Worm (Caenorhabditis elegans) whole organism, early embryonic: ENCODE measurements around the gene fbxb-111.

Experiments
- B0310.2 ChIP-seq: sonication (generic microtip); optimal IDR thresholded peaks from 2 replicates; lab custom pipeline; 2016; ENCODE audit warnings: mild to moderate bottlenecking, missing genetic modification characterization, missing compliant biosample characterization
- F13C5.2 ChIP-seq: sonication (generic microtip); optimal IDR thresholded peaks from 2 replicates; lab custom pipeline; 2017; ENCODE audit warnings: mild to moderate bottlenecking, missing genetic modification characterization, inconsistent platforms, missing compliant biosample characterization
- aly-1 ChIP-seq: sonication (generic microtip); optimal IDR thresholded peaks from 2 replicates; lab custom pipeline; 2016; ENCODE audit warnings: missing genetic modification characterization, missing compliant biosample characterization
- ama-1 ChIP-seq: fragments of 150-350 bp; optimal IDR thresholded peaks from 2 replicates; lab custom pipeline; 2014
- ceh-13 ChIP-seq: fragments of 200-800 bp; sonication (Bioruptor generic); optimal IDR thresholded peaks from 2 replicates; lab custom pipeline; 2018; ENCODE audit warnings: mild to moderate bottlenecking, missing genetic modification characterization, missing compliant biosample characterization
- ceh-36 ChIP-seq: sonication (generic microtip); optimal IDR thresholded peaks from 2 replicates; lab custom pipeline; 2016; ENCODE audit warnings: missing genetic modification characterization, inconsistent platforms, missing compliant biosample characterization
- ets-7 ChIP-seq: sonication (generic microtip); optimal IDR thresholded peaks from 2 replicates; lab custom pipeline; 2016; ENCODE audit warnings: missing genotype, missing genetic modification characterization, missing compliant biosample characterization
- flt-1 ChIP-seq: fragments of 200-800 bp; sonication (Bioruptor generic); IDR thresholded peaks from 2 replicates; pipeline ENCODE4 v1.3.6; 2022; ENCODE audit warnings: missing genetic modification characterization, missing compliant biosample characterization
- hmbx-1 ChIP-seq: sonication (generic microtip); optimal IDR thresholded peaks from 2 replicates; lab custom pipeline; 2016; ENCODE audit warnings: mild to moderate bottlenecking, missing genetic modification characterization, missing compliant biosample characterization
- hmg-4 ChIP-seq: fragments of 200-800 bp; sonication (Bioruptor generic); optimal IDR thresholded peaks from 2 replicates; lab custom pipeline; 2018; ENCODE audit warnings: mild to moderate bottlenecking, missing genetic modification characterization, missing compliant biosample characterization
- hnd-1 ChIP-seq: sonication (generic microtip); optimal IDR thresholded peaks from 2 replicates; lab custom pipeline; 2016; ENCODE audit warnings: missing genetic modification characterization, missing compliant biosample characterization
- pes-1 ChIP-seq: fragments of 200-800 bp; sonication (Bioruptor generic); IDR thresholded peaks from 2 replicates; pipeline ENCODE4 v1.3.6; 2022; ENCODE audit warnings: missing genetic modification reagents, missing genetic modification characterization, missing compliant biosample characterization
- scrt-1 ChIP-seq: fragments of 200-800 bp; sonication (Bioruptor generic); IDR thresholded peaks from 2 replicates; pipeline ENCODE4 v1.3.6; 2022; ENCODE audit warnings: missing genetic modification characterization, missing compliant biosample characterization
- sea-1 ChIP-seq: fragments of 200-800 bp; sonication (Bioruptor generic); conservative IDR thresholded peaks from 2 replicates; pipeline ENCODE4 v1.3.6; 2022; ENCODE audit warnings: missing genetic modification characterization, missing compliant biosample characterization
- tbx-11 ChIP-seq: fragments of 200-800 bp; sonication (Bioruptor generic); IDR thresholded peaks from 2 replicates; pipeline ENCODE4 v1.3.6; 2022; ENCODE audit warnings: missing genetic modification characterization, missing compliant biosample characterization
- tbx-37 ChIP-seq: fragments of 200-800 bp; sonication (Bioruptor generic); conservative IDR thresholded peaks from 2 replicates; pipeline ENCODE4 v1.3.6; 2022; ENCODE audit warnings: missing genetic modification reagents, missing genetic modification characterization, missing compliant biosample characterization
- tra-4 ChIP-seq: sonication (generic microtip); optimal IDR thresholded peaks from 2 replicates; lab custom pipeline; 2017; ENCODE audit warnings: missing genetic modification characterization, missing compliant biosample characterization

Gene fbxb-111

ce11 chrII:2795413-2795812 lies 20.6 kb upstream of the fbxb-111 start:
- TF ChIP-seq pes-1 (no peak), scrt-1 (GFP tag; lab: Robert Waterston, UW) (no peak), hmg-4 (GFP tag; lab: Kevin White, UChicago) (no peak), hnd-1 (tag; lab: Kevin White, UChicago) (no peak), sea-1 (GFP tag; lab: Robert Waterston, UW) (no peak), aly-1 (tag; lab: Kevin White, UChicago) (no peak), ceh-13 (GFP tag; lab: Kevin White, UChicago) (no peak), ceh-36 (no peak), ets-7 (tag; lab: Kevin White, UChicago) (no peak), hmbx-1 (tag; lab: Kevin White, UChicago) (no peak), flt-1 (no peak), tbx-37 (GFP tag; lab: Robert Waterston, UW) (no peak), tbx-11 (no peak), ama-1 (no peak), tra-4 (tag; lab: Kevin White, UChicago) (no peak), B0310.2 (tag; lab: Kevin White, UChicago) (no peak), F13C5.2 (tag; lab: Kevin White, UChicago) (no peak)

- TF ChIP-seq pes-1, result no peak
- no peak for TF ChIP-seq hmg-4 (GFP tag; lab: Kevin White, UChicago)
- no peak for TF ChIP-seq tra-4 (tag; lab: Kevin White, UChicago)
- TF ChIP-seq ets-7 (tag; lab: Kevin White, UChicago), result no peak
- TF ChIP-seq ama-1, result no peak
- no peak for TF ChIP-seq F13C5.2 (tag; lab: Kevin White, UChicago)
- TF ChIP-seq scrt-1 (GFP tag; lab: Robert Waterston, UW), result no peak
- no peak for TF ChIP-seq aly-1 (tag; lab: Kevin White, UChicago)
- no peak for TF ChIP-seq hmbx-1 (tag; lab: Kevin White, UChicago)
- TF ChIP-seq hnd-1 (tag; lab: Kevin White, UChicago), result no peak
- TF ChIP-seq ceh-13 (GFP tag; lab: Kevin White, UChicago), result no peak
- TF ChIP-seq tbx-11, result no peak
- no peak for TF ChIP-seq ceh-36
- no peak for TF ChIP-seq B0310.2 (tag; lab: Kevin White, UChicago)
- TF ChIP-seq sea-1 (GFP tag; lab: Robert Waterston, UW), result no peak
- no peak for TF ChIP-seq flt-1
- TF ChIP-seq tbx-37 (GFP tag; lab: Robert Waterston, UW), result no peak
These were observed 16.9 kb upstream of the fbxb-111 start for ce11 chrII:2791693-2792092.

DNA sequence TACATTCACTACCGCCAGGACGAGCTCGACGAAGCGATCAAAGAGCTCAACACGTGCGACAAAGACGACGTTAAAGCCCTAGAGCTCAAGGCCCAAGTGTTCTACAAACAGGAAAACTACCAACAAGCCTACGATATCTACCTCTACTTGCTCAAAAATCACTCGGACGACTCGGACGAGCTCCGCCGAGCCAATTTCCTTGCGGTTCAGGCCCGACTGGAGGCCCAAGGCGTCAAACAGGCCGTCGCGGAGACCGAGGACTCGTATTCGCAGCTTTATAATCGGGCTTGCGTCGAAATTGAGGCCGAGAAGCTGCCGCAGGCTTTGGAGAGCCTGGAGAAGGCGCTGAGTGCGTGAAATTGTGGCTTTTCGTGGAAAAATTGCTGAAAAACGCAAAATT lies 13.0 kb upstream of the fbxb-111 start:
- TF ChIP-seq F13C5.2 (tag; lab: Kevin White, UChicago) (no peak), tra-4 (tag; lab: Kevin White, UChicago) (no peak), aly-1 (tag; lab: Kevin White, UChicago) (no peak), flt-1 (no peak), hmg-4 (GFP tag; lab: Kevin White, UChicago) (no peak), ceh-36 (no peak), tbx-11 (no peak), pes-1 (no peak), ama-1 (no peak), hnd-1 (tag; lab: Kevin White, UChicago) (no peak), hmbx-1 (tag; lab: Kevin White, UChicago) (no peak)

- TF ChIP-seq ets-7 (tag; lab: Kevin White, UChicago) (no peak), F13C5.2 (tag; lab: Kevin White, UChicago) (peak; percentile 46)
These were observed 12.3 kb upstream of the fbxb-111 start, which contains the start of the genes F08D12.12 and srpa-72 for ce11 chrII:2787031-2787512. F08D12.12 (minus strand) TSS chrII:2787081. srpa-72 (plus strand) TSS chrII:2787481.

ce11 chrII:2785787-2786186 lies 11.0 kb upstream of the fbxb-111 start:
- TF ChIP-seq ets-7 (tag; lab: Kevin White, UChicago) (no peak), hmg-4 (GFP tag; lab: Kevin White, UChicago) (no peak), ama-1 (no peak), tra-4 (tag; lab: Kevin White, UChicago) (no peak), tbx-37 (GFP tag; lab: Robert Waterston, UW) (no peak), pes-1 (no peak), scrt-1 (GFP tag; lab: Robert Waterston, UW) (no peak), B0310.2 (tag; lab: Kevin White, UChicago) (no peak), F13C5.2 (tag; lab: Kevin White, UChicago) (no peak), hmbx-1 (tag; lab: Kevin White, UChicago) (no peak), aly-1 (tag; lab: Kevin White, UChicago) (no peak), flt-1 (no peak), tbx-11 (no peak), hnd-1 (tag; lab: Kevin White, UChicago) (no peak), ceh-36 (no peak), sea-1 (GFP tag; lab: Robert Waterston, UW) (no peak), ceh-13 (GFP tag; lab: Kevin White, UChicago) (no peak)

DNA sequence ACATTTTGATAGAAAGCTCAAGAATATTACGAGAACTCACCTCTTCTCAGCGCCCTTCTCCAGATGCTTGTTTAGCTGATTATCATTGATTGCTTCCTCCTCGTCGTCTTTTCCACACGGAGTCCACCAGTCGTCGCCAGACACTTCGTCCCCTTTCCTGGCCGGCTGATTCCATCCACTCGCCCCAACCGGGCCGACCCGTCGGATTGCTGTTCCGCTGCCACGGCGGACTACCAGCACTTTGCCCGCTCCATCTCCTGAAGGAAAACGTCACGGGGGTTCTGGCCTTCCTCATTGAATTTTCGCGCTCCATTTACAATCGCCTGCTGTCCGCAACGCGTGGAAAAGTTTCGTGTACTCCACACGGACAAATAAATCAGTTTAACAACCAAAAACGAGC lies 8.6 kb upstream of the fbxb-111 start:
- no peak for TF ChIP-seq scrt-1 (GFP tag; lab: Robert Waterston, UW)
- no peak for TF ChIP-seq ama-1
- no peak for TF ChIP-seq hnd-1 (tag; lab: Kevin White, UChicago)
- TF ChIP-seq flt-1, result no peak
- TF ChIP-seq hmbx-1 (tag; lab: Kevin White, UChicago), result no peak
- no peak for TF ChIP-seq pes-1

DNA sequence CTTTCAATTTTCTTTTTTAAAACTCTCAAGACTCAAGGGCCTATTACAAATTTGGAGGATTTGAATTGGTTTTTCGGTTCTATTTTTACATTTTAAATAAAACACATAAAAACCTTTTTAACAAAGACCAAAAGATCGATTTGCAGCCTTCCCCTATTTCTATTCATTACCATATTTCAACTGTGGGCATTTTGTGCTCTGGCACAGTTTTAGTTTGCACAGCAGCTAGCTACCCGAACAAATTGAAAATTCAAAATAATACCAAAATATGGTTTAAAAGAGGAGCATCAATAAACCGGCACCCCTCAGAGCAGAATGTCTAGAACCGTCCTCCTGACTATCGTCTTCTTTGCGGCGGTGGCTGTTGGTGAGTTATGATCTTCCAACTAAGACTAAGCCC lies 6.6 kb upstream of the fbxb-111 start, which contains the start of gene F08D12.2:
Gene F08D12.2, plus strand, starts transcription at position 301 of the 400 bp plus-strand sequence.
- TF ChIP-seq hmg-4 (GFP tag; lab: Kevin White, UChicago) (no peak), tbx-37 (GFP tag; lab: Robert Waterston, UW) (no peak), pes-1 (no peak), ets-7 (tag; lab: Kevin White, UChicago) (no peak), hnd-1 (tag; lab: Kevin White, UChicago) (no peak), tbx-11 (no peak), ceh-36 (no peak), ama-1 (no peak)
